Fruit fly (Drosophila melanogaster) whole organism: ENCODE measurements around the gene E5.

ENCODE experiments used
- CG8478 ChIP-seq: fragments of >200 bp; optimal IDR thresholded peaks from 2 replicates; lab custom pipeline; 2018; ENCODE audit warnings: inconsistent platforms
- Dll ChIP-seq: fragments of >200 bp; optimal IDR thresholded peaks from 2 replicates; lab custom pipeline; 2017
- EcR ChIP-seq, 2 experiments: fragments of >200 bp; optimal IDR thresholded peaks; 2 replicates each; lab custom pipeline; 2017; ENCODE audit warnings: missing biosample characterization in 2 of 2, missing genetic modification characterization in 2 of 2, missing genetic modification reagents in 2 of 2
- pan ChIP-seq: fragments of >200 bp; optimal IDR thresholded peaks from 2 replicates; lab custom pipeline; 2017
- psq ChIP-seq: fragments of >200 bp; optimal IDR thresholded peaks from 2 replicates; lab custom pipeline; 2017
- usp ChIP-seq: fragments of >200 bp; optimal IDR thresholded peaks from 2 replicates; lab custom pipeline; 2017; ENCODE audit warnings: missing biosample characterization, missing genetic modification characterization, mixed read lengths

Gene E5

DNA sequence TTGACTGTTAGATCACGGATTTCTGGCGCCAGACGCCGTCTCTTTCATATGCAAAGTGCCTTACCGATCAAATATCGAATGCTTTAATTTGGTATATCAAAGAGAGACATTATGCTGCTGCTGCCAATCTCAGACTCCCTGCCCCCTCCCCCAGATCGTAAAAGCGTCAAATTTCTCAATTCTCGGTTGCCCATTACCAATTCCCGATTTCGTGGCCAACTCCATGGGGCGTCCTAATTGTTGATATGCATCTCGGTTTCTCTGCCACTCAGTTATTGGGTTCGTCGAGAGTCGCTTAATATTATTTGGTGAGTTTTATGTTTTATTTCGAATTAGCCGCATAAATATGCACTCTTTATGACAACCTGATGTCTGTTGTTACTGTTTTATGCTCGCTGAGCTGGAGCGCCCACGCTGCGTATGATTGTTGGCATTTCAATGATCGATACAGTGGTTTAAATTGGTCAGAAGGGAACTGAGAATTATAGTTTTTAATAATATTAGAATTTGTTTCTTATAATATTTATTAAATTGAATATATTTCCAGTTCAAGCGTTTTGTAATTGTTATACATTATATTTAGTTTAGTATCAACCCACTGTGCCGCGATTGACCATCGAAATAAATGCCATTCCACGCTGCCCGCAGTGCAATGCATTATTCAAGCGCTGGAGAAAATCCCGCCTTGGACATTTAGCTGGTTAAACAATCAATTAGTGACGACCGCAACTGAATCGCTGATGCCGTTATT, 32.8 kb upstream of the E5 start:
- TF ChIP-seq psq (lab: Kevin White, UChicago) = no peak
- no peak for TF ChIP-seq usp
- TF ChIP-seq EcR (GFP tag; optimal IDR thresholded peaks at IDR 0.05; lab: Kevin White, UChicago) = no peak
- TF ChIP-seq pan (lab: Kevin White, UChicago) = no peak
- TF ChIP-seq CG8478 = no peak
- TF ChIP-seq Dll = no peak

DNA sequence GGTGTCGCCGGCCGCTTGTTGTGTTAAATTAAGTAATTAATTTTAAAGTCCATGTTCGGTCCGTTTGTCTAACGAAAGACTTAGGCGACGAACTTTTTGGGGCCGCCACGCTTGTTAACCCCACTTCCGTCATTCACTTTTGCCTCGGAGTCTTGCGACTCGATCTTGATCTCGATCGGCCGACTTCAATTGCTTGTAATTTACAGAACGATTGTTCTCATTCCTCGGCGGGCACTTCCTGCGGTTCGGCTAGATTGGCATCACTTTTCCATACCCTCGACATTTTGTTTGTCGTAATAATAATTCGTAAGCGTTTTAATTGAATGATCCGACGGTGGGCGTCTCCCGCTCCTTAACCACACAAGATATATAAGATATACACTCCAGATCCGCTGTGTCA, 32.0 kb upstream of the E5 start:
- no peak for TF ChIP-seq usp

DNA sequence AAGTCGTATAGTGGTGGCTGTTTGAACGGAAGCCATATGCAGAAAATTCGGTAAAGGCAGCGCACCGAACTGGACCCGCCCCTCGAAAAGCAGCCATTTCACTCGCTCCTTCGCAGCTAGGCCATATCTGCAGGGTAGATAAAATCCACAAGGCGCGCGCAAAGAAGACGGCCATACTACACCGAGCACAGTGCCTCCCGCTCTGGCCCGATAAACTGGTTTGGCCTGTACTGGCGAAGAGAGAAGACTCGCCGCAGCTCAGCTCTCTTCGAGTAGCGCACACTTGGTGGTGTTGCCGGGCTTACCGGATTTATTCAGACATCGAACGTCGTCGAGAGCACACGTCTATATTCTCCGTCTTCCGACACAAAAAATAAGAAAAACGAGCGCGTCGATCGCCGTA, 26.8 kb upstream of the E5 start, which contains the start of gene ems:
ems (plus strand) TSS at position 311 of the 403 bp plus-strand sequence.
- TF ChIP-seq Dll = peak; percentile 15
- peak; percentile 90 for TF ChIP-seq CG8478
- TF ChIP-seq psq (lab: Kevin White, UChicago) = no peak
- TF ChIP-seq EcR (GFP tag; optimal IDR thresholded peaks at IDR 0.05; lab: Kevin White, UChicago) = no peak
- TF ChIP-seq usp = no peak
- TF ChIP-seq pan (lab: Kevin White, UChicago) = no peak

DNA sequence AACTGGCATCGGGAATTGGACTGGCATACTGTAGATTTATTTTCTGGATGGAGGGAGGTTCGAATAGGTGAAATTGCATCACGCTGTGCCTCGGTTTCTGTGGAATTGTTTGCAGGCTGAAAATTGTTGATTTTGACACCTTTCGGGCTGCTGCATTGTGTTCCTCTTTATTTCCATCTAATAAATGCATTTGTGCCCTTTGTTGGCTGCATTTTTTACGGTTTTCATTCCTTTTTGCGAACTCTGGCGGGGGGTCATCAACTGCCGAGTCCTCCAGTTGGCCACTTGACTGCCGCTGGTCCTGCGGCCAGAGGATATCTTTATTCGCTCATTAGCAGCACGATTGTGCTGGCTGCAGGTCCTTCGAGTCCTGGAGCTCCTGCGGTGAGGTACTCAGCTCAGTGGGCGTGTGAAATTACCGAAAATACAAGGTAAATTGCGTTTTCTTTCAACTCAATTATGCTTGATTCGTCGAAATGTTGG, 25.1 kb upstream of the E5 start:
- TF ChIP-seq EcR (GFP tag; optimal IDR thresholded peaks at IDR 0.05; lab: Kevin White, UChicago) = no peak
- no peak for TF ChIP-seq Dll
- no peak for TF ChIP-seq CG8478
- no peak for TF ChIP-seq usp
- TF ChIP-seq psq (lab: Kevin White, UChicago) = no peak
- TF ChIP-seq pan (lab: Kevin White, UChicago) = no peak

DNA sequence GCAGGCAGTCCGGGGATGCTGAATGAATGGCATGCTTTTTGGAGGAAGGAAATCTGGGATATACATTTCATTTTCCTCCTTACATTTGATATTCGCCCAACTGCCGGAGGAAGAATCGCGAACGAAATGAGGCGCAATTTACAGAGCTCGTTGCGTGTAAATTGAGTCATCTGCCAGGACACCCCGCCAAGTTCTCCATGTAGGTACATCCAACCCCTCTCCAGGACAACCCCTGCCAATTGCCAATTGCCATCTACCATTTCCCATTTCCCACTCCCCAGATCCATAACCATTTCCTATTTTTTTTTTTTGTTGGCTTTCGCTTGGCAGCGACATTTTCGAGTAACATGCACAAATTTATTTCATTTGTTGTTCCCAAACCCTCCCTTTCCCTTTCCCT, 22.1 kb upstream of the E5 start:
- no peak for TF ChIP-seq EcR (GFP tag; optimal IDR thresholded peaks at IDR 0.05; lab: Kevin White, UChicago)
- TF ChIP-seq pan (lab: Kevin White, UChicago) = no peak
- no peak for TF ChIP-seq CG8478

DNA sequence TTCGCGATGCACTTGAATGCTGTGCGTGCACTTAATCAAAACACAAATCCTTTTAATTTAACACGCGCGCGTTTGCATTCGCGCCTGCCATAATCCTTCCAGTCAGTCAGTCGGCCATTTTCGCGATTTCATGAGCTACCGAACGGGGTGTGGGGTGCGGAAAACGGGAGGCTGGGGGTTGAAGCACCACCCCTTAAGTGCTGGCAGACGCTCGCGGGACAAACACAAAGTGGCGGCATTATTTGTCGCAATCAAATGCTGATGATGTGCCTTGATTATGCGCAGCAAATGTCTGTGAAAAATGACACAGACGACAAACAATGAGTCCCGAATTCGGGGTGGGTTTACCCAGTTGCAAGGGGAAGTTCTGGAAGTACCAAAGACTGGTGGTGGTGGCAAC, 20.9 kb upstream of the E5 start:
- no peak for TF ChIP-seq EcR (GFP tag; optimal IDR thresholded peaks at IDR 0.05; lab: Kevin White, UChicago)
- no peak for TF ChIP-seq psq (lab: Kevin White, UChicago)
- TF ChIP-seq Dll = no peak
- no peak for TF ChIP-seq pan (lab: Kevin White, UChicago)
- TF ChIP-seq usp = no peak
- no peak for TF ChIP-seq CG8478

DNA sequence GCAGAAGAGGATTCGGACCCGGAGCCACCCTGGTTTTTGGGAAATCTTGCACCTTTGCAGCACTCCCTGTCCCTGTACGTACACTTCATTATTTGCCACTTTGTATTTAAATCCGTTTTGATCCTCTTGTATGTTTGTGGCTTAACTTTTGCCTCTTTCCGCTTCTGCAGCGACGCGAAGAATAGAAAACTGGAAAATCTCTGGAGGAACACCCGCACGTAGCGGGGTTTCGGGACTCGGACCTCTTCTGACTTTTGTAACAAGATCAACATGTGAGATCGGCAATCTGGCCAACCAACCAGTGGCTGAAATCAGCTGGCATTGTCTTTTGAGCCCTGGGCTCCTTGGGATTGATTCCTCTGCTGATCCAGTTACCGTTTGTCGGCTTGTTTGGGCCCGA, 20.0 kb upstream of the E5 start:
- TF ChIP-seq usp (no peak), Dll (no peak), EcR (GFP tag; optimal IDR thresholded peaks at IDR 0.05; lab: Kevin White, UChicago) (no peak), CG8478 (no peak), pan (lab: Kevin White, UChicago) (no peak), psq (lab: Kevin White, UChicago) (no peak)

DNA sequence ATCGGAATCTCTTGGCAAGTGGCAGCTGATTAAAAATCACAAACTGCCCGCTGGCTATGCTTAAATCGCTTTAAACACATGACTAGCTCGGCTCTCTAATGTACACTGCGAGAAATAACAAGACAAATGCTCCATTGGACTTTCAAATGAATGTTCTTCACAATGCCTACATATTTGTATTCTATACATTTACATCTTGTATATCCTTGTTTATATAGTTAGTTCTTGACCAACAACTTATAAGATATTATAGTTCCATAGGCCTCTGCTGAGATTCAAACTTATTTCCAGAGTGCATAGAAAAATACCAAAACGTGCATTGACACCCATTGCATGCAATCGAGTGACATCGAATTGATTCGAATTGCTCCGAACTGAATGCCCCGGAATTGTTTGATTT, 18.2 kb upstream of the E5 start:
- TF ChIP-seq pan (lab: Kevin White, UChicago) (no peak), CG8478 (no peak), EcR (GFP tag; optimal IDR thresholded peaks at IDR 0.05; lab: Kevin White, UChicago) (no peak), Dll (no peak), usp (no peak), psq (lab: Kevin White, UChicago) (no peak)

DNA sequence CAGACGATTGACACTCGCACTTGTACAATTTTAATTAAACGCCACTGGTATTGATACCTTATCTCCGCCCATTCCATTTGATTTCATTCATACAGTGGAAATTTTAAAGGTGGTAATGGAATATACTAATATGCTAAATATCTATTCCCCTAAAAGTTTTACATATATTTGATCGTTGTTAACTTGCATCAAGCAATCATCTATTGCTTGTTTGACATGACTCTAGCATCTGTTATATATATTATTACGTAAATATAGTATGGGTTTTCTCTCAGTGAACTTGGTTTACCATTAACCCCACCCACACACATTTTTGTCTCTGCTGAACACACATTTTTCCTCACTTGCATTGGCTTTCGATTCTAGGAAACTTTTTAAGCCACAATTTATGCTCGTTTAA, 13.6 kb upstream of the E5 start:
- TF ChIP-seq CG8478 = no peak
- no peak for TF ChIP-seq EcR (GFP tag; optimal IDR thresholded peaks at IDR 0.05; lab: Kevin White, UChicago)
- TF ChIP-seq usp = no peak

DNA sequence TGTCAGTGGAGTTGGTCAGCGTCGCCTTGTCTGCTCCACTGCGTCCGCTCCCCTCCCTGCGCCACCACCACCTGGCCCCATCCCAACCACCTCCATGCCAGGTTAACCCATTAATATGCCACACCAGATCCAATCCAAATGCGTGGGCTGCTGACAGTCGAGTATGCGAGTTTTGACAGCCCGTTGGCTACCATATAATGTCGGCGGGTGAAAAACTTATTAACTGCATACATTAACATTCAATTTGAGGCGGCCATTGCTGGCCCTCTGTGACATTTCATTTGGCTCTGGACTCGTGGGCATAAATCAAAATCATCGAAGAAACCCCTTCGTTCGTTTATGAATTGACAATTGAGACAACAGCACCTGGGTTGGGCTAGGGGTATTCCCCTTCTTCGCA, 13.1 kb upstream of the E5 start:
- no peak for TF ChIP-seq usp
- TF ChIP-seq Dll = no peak
- no peak for TF ChIP-seq CG8478
- no peak for TF ChIP-seq pan (lab: Kevin White, UChicago)
- TF ChIP-seq psq (lab: Kevin White, UChicago) = no peak
- TF ChIP-seq EcR (GFP tag; optimal IDR thresholded peaks at IDR 0.05; lab: Kevin White, UChicago) = no peak

DNA sequence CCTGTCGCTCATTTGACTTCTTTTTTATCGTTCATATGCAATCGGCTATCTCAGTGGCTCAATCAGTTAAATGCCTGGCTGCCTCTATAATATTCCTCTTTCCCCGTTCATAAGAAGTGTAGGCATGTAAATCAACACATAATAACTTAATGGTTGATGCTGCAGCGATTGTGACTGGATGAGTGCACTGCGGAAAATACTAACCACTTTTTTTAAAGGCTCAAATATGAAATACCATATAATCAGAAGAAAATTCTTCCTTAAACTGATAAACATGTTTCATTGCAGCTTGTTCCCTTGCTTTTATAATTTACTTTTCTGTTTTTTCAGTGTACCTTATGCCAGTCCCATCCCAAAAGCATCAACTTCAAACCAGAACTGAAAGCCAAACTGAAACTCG, 10.2 kb upstream of the E5 start:
- TF ChIP-seq Dll (no peak), pan (lab: Kevin White, UChicago) (no peak), CG8478 (no peak), psq (lab: Kevin White, UChicago) (no peak), EcR (GFP tag; optimal IDR thresholded peaks at IDR 0.05; lab: Kevin White, UChicago) (no peak), usp (no peak)

DNA sequence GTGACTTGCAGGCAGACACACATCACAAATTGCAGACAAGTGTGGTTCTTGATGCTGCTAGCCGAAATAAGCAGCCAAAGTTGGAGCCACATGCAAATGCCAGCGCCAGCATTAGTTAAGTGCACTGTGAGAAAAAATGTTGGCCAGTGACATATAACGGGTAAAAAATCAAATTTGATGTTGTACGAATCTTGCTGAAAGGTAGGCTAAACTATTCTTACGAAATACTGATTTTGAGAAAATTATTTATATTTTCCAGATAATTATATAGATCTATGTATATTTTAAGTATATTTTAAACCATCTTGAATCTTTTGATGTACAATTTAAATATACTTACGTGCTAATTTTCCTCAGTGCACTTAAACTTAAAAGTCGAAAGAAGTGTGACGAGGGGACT, 8.7 kb upstream of the E5 start:
- no peak for TF ChIP-seq usp

DNA sequence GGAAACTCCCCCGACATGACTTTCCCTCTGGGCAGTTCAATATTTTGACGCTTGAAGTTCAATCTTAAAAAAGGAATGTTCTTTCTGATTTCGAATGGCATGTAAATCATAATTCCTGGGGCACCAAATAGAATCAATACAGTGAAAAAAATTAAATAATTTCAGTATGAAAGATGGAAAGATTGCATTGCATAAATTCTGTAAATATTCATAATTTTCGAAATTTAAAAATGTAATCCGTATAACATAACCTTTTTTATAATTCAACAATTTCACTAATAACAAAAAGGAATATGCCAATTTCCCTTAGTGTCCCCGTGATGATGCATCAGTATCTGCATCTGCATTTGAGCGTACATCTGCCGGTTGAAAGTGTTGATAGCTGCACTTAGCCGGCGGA, 6.2 kb upstream of the E5 start:
- TF ChIP-seq usp = no peak
- no peak for TF ChIP-seq Dll
- TF ChIP-seq EcR (GFP tag; optimal IDR thresholded peaks at IDR 0.05; lab: Kevin White, UChicago) = no peak

DNA sequence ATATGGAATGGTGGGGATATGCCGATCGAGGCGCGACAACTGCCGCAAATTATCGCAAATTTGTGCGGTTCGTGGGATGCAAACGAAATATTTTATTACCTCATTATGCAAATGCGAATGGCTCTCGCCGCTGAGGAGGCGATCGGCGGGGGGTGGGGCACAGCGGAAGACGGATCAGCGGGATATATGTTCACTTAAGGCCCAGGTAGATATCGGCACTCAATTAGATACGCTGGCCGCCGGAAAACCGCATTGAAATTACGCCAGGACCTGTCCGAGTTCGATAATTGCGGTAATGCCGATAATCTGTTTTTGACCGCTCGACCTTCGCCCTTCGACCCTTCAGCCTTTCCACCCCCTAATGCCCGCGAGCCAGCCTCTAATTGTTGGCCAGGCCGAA, 4.6 kb upstream of the E5 start:
- TF ChIP-seq psq (lab: Kevin White, UChicago) (no peak), CG8478 (no peak), EcR (GFP tag; optimal IDR thresholded peaks at IDR 0.05; lab: Kevin White, UChicago) (no peak), Dll (no peak)
